Worm (Caenorhabditis elegans): ENCODE data around the gene F56D3.1.

- TF ChIP-seq T22C8.4 (GFP tag; IDR thresholded peaks at IDR 0.05) (no peak), ztf-29 (GFP tag; IDR thresholded peaks at IDR 0.05) (no peak), flt-1 (GFP tag; IDR thresholded peaks at IDR 0.05) (no peak), tab-1 (GFP tag; IDR thresholded peaks at IDR 0.05) (no peak)
Measured at ce11 chrII:4151499-4152132, 5.5 kb downstream of the F56D3.1 start.

Data from whole organism, midembryonic.